Fruit fly (Drosophila melanogaster) whole organism, wandering third instar larva: ENCODE results near the gene mri.

Experiments
- Myc ChIP-seq: fragments of >200 bp; optimal IDR thresholded peaks from 2 replicates; lab custom pipeline; 2017
- Vsx2 ChIP-seq: fragments of 200-300, 225-300 bp; sonication (Bioruptor generic); optimal IDR thresholded peaks from 2 replicates; lab custom pipeline; 2018; ENCODE audit warnings: missing biosample characterization, missing genetic modification characterization; ENCODE audit not compliant: partially characterized antibody
- ey ChIP-seq: fragments of 200-800 bp; sonication (Bioruptor generic); optimal IDR thresholded peaks from 2 replicates; lab custom pipeline; 2016; ENCODE audit warnings: missing biosample characterization, missing genetic modification characterization
- lola ChIP-seq: fragments of >200 bp; optimal IDR thresholded peaks from 2 replicates; lab custom pipeline; 2017; ENCODE audit warnings: missing biosample characterization, missing genetic modification characterization
- psq ChIP-seq: fragments of 200-800 bp; sonication (Bioruptor generic); optimal IDR thresholded peaks from 3 replicates; lab custom pipeline; 2017; ENCODE audit warnings: missing biosample characterization, mild to moderate bottlenecking, missing genetic modification characterization, moderate library complexity
- usp ChIP-seq: fragments of >200 bp; optimal IDR thresholded peaks from 2 replicates; lab custom pipeline; 2017; ENCODE audit warnings: missing biosample characterization, missing genetic modification characterization

- TF ChIP-seq Vsx2 (no peak), lola (GFP tag; lab: Kevin White, UChicago) (no peak), ey (GFP tag; lab: Kevin White, UChicago) (no peak), usp (GFP tag; lab: Kevin White, UChicago) (no peak), Myc (lab: Kevin White, UChicago) (no peak), psq (GFP tag; lab: Kevin White, UChicago) (no peak)
Observed at dm6 chr3L:212520-212919, 12.5 kb downstream of the mri start, which contains the start of the genes thoc7 and Dis3l2.
